Worm (Caenorhabditis elegans): ENCODE data around the gene C17G1.5.
A peak's percentile ranks its signal among the peaks of the same experiment; 100 is the strongest.

ce11 chrX:9932226-9932773, 6.3 kb upstream of the C17G1.5 start, which contains the start of gene tsp-21:
- no peak for TF ChIP-seq dao-5 (tag; optimal IDR thresholded peaks at IDR 0.05)
- no peak for TF ChIP-seq him-1 (tag; optimal IDR thresholded peaks at IDR 0.05)
- peak; percentile 66 for TF ChIP-seq W03F9.2 (tag; optimal IDR thresholded peaks at IDR 0.05)
